Worm (Caenorhabditis elegans): ENCODE results near the gene T28F3.11.

Gene T28F3.11

ce11 chrIV:17292350-17292749, 871 bp upstream of the T28F3.11 start:
- TF ChIP-seq unc-55 (GFP tag; optimal IDR thresholded peaks at IDR 0.05), result no peak
- TF ChIP-seq ceh-24 (tag; optimal IDR thresholded peaks at IDR 0.05), result no peak
- no peak for TF ChIP-seq ceh-6 (GFP tag; optimal IDR thresholded peaks at IDR 0.05)
- TF ChIP-seq pag-3 (tag; optimal IDR thresholded peaks at IDR 0.05; ENCODE audit: borderline replicate concordance), result no peak
- TF ChIP-seq unc-42 (tag; optimal IDR thresholded peaks at IDR 0.05), result no peak
- no peak for TF ChIP-seq rnt-1 (tag; optimal IDR thresholded peaks at IDR 0.05)
- TF ChIP-seq T23F11.4 (GFP tag; optimal IDR thresholded peaks at IDR 0.05), result no peak
- TF ChIP-seq ets-4 (tag; optimal IDR thresholded peaks at IDR 0.05), result no peak
- no peak for TF ChIP-seq ceh-14 (tag; optimal IDR thresholded peaks at IDR 0.05)
- TF ChIP-seq hlh-13 (GFP tag; optimal IDR thresholded peaks at IDR 0.05), result no peak
- no peak for TF ChIP-seq F13H6.1 (tag; optimal IDR thresholded peaks at IDR 0.05)
- no peak for TF ChIP-seq ceh-22 (tag; optimal IDR thresholded peaks at IDR 0.05)
- no peak for TF ChIP-seq K02D7.2 (tag; optimal IDR thresholded peaks at IDR 0.05)

ce11 chrIV:17287908-17288675, 3.4 kb downstream of the T28F3.11 start, which contains the start of gene zipt-7.1:
zipt-7.1 (minus strand) TSS chrIV:17288139.
- TF ChIP-seq odd-2 (tag; optimal IDR thresholded peaks at IDR 0.05) (no peak), ceh-31 (tag; optimal IDR thresholded peaks at IDR 0.05) (no peak), T23F11.4 (GFP tag; optimal IDR thresholded peaks at IDR 0.05) (no peak), nfya-1 (tag; optimal IDR thresholded peaks at IDR 0.05) (no peak), ttx-3 (tag; optimal IDR thresholded peaks at IDR 0.05) (no peak), ceh-6 (GFP tag; optimal IDR thresholded peaks at IDR 0.05) (no peak), madf-2 (tag; optimal IDR thresholded peaks at IDR 0.05) (no peak), ahr-1 (tag; optimal IDR thresholded peaks at IDR 0.05) (no peak), lin-11 (tag; optimal IDR thresholded peaks at IDR 0.05) (no peak), ceh-34 (tag; optimal IDR thresholded peaks at IDR 0.05) (no peak), gmeb-2 (tag; optimal IDR thresholded peaks at IDR 0.05) (no peak)

ce11 chrIV:17285263-17285662, 6.2 kb downstream of the T28F3.11 start:
- TF ChIP-seq ceh-45 (GFP tag; IDR thresholded peaks at IDR 0.05) (no peak), unc-42 (tag; optimal IDR thresholded peaks at IDR 0.05) (peak; percentile 17)

ce11 chrIV:17284099-17284498, 7.4 kb downstream of the T28F3.11 start, which contains the start of gene nra-1:
nra-1 (minus strand) TSS chrIV:17284199.
- TF ChIP-seq ceh-24 (tag; optimal IDR thresholded peaks at IDR 0.05), result no peak
- no peak for TF ChIP-seq lin-11 (tag; optimal IDR thresholded peaks at IDR 0.05)
- no peak for TF ChIP-seq nfya-1 (tag; optimal IDR thresholded peaks at IDR 0.05)
- TF ChIP-seq fkh-6 (tag; optimal IDR thresholded peaks at IDR 0.05), result no peak
- no peak for TF ChIP-seq lim-6 (tag; optimal IDR thresholded peaks at IDR 0.05)
- no peak for TF ChIP-seq sdc-2 (tag; optimal IDR thresholded peaks at IDR 0.05)
- TF ChIP-seq hlh-13 (GFP tag; optimal IDR thresholded peaks at IDR 0.05), result no peak
- TF ChIP-seq Y22D7AL.16 (tag; optimal IDR thresholded peaks at IDR 0.05), result no peak

ce11 chrIV:17281060-17282021, 10.1 kb downstream of the T28F3.11 start:
- TF ChIP-seq elt-2 (tag; optimal IDR thresholded peaks at IDR 0.05), result no peak
- no peak for TF ChIP-seq ceh-9 (tag; optimal IDR thresholded peaks at IDR 0.05)
- TF ChIP-seq K09A11.1 (tag; optimal IDR thresholded peaks at IDR 0.05; ENCODE audit: insufficient read depth), result no peak
- TF ChIP-seq ceh-22 (tag; optimal IDR thresholded peaks at IDR 0.05), result no peak
- no peak for TF ChIP-seq madf-2 (tag; optimal IDR thresholded peaks at IDR 0.05)
- no peak for TF ChIP-seq tbx-7 (tag; optimal IDR thresholded peaks at IDR 0.05)
- no peak for TF ChIP-seq lim-6 (tag; optimal IDR thresholded peaks at IDR 0.05)
- TF ChIP-seq ceh-6 (GFP tag; optimal IDR thresholded peaks at IDR 0.05), result no peak
- no peak for TF ChIP-seq C08G9.2 (tag; optimal IDR thresholded peaks at IDR 0.05)
- no peak for TF ChIP-seq pax-1 (tag; optimal IDR thresholded peaks at IDR 0.05)
- TF ChIP-seq ceh-34 (tag; optimal IDR thresholded peaks at IDR 0.05), result no peak
- no peak for TF ChIP-seq pha-4 (tag; optimal IDR thresholded peaks at IDR 0.05)
- TF ChIP-seq unc-3 (GFP tag; conservative IDR thresholded peaks at IDR 0.05), result no peak; the same call in 1 of the 2 replicates
- TF ChIP-seq unc-3 (tag; optimal IDR thresholded peaks at IDR 0.05), result no peak
- TF ChIP-seq pqm-1 (tag; optimal IDR thresholded peaks at IDR 0.05), result no peak
- no peak for TF ChIP-seq ceh-30 (tag; optimal IDR thresholded peaks at IDR 0.05)
- TF ChIP-seq C38D4.7 (GFP tag; optimal IDR thresholded peaks at IDR 0.05), result no peak
- TF ChIP-seq eyg-1 (tag; optimal IDR thresholded peaks at IDR 0.05), result no peak
- no peak for TF ChIP-seq ceh-31 (tag; optimal IDR thresholded peaks at IDR 0.05)
